Fruit fly (Drosophila melanogaster) whole organism, embryonic: Measurements from ENCODE around the gene mthl11.

Source experiments
- Ada2b ChIP-seq: fragments of 200-800 bp; sonication (Bioruptor generic); IDR thresholded peaks from 2 replicates; pipeline ENCODE4 v1.3.6; 2022; ENCODE audit warnings: missing biosample characterization, missing genetic modification characterization
- Adf1 ChIP-seq: fragments of 200-800 bp; sonication (Bioruptor generic); IDR thresholded peaks from 2 replicates; pipeline ENCODE4 v1.3.6; 2022; ENCODE audit warnings: missing biosample characterization, missing genetic modification characterization
- CG10321 ChIP-seq: fragments of 200-800 bp; sonication (Bioruptor generic); IDR thresholded peaks from 2 replicates; pipeline ENCODE4 v1.3.6; 2022; ENCODE audit warnings: missing biosample characterization, missing genetic modification characterization
- CG10431 ChIP-seq: fragments of 200-800 bp; sonication (Bioruptor generic); optimal IDR thresholded peaks from 3 replicates; lab custom pipeline; 2018; ENCODE audit warnings: missing biosample characterization, mild to moderate bottlenecking, missing genetic modification characterization
- CG10543 ChIP-seq: fragments of 200-800 bp; sonication (Bioruptor generic); optimal IDR thresholded peaks from 3 replicates; lab custom pipeline; 2017; ENCODE audit warnings: missing biosample characterization, mild to moderate bottlenecking, missing genetic modification characterization, moderate library complexity
- CG11085 ChIP-seq: fragments of 200-800 bp; sonication (Bioruptor generic); IDR thresholded peaks from 2 replicates; pipeline ENCODE4 v1.3.6; 2022; ENCODE audit warnings: missing biosample characterization, missing genetic modification characterization
- CG11456 ChIP-seq: fragments of 200-800 bp; sonication (Bioruptor generic); IDR thresholded peaks from 3 replicates; pipeline ENCODE4 v1.3.6; 2022; ENCODE audit warnings: missing biosample characterization, missing genetic modification characterization
- CG11504 ChIP-seq: fragments of 200-800 bp; sonication (Bioruptor generic); optimal IDR thresholded peaks from 3 replicates; lab custom pipeline; 2019; ENCODE audit warnings: missing biosample characterization, mild to moderate bottlenecking, missing genetic modification characterization, moderate library complexity
- CG11560 ChIP-seq: fragments of 200-800 bp; sonication (Bioruptor generic); IDR thresholded peaks from 3 replicates; pipeline ENCODE4 v1.3.6; 2022; ENCODE audit warnings: missing biosample characterization, missing genetic modification characterization
- CG13424 ChIP-seq: fragments of 200-800 bp; sonication (Bioruptor generic); optimal IDR thresholded peaks from 2 replicates; lab custom pipeline; 2019; ENCODE audit warnings: missing biosample characterization, mild to moderate bottlenecking, missing genetic modification characterization, moderate library complexity
- CG14860 ChIP-seq: fragments of 200-800 bp; sonication (Bioruptor generic); IDR thresholded peaks from 3 replicates; pipeline ENCODE4 v1.3.6; 2022; ENCODE audit warnings: missing biosample characterization, missing genetic modification characterization; ENCODE audit not compliant: partially characterized antibody
- CG17186 ChIP-seq: fragments of 200-800 bp; sonication (Bioruptor generic); optimal IDR thresholded peaks from 3 replicates; lab custom pipeline; 2017; ENCODE audit warnings: missing biosample characterization, missing genetic modification reagents, missing genetic modification characterization
- CG17328 ChIP-seq: fragments of 200-800 bp; sonication (Bioruptor generic); IDR thresholded peaks from 2 replicates; pipeline ENCODE4 v1.3.6; 2022; ENCODE audit warnings: missing biosample characterization, missing genetic modification characterization
- CG18262 ChIP-seq: fragments of 200-800 bp; optimal IDR thresholded peaks from 3 replicates; lab custom pipeline; 2019; ENCODE audit warnings: missing biosample characterization, mild to moderate bottlenecking, missing genetic modification characterization, moderate library complexity
- CG2712 ChIP-seq: fragments of 200-800 bp; optimal IDR thresholded peaks from 3 replicates; lab custom pipeline; 2019; ENCODE audit warnings: missing biosample characterization, mild to moderate bottlenecking, missing genetic modification characterization, moderate library complexity
- CG32532 ChIP-seq: fragments of 200-800 bp; sonication (Bioruptor generic); IDR thresholded peaks from 2 replicates; pipeline ENCODE4 v1.3.6; 2022; ENCODE audit warnings: missing biosample characterization, missing genetic modification characterization
- CG6813 ChIP-seq: fragments of 200-800 bp; sonication (Bioruptor generic); optimal IDR thresholded peaks from 2 replicates; lab custom pipeline; 2017; ENCODE audit warnings: missing biosample characterization, missing genetic modification characterization, mild to moderate bottlenecking, moderate library complexity, missing genetic modification reagents
- CG8089 ChIP-seq: fragments of 200-800 bp; sonication (Bioruptor generic); optimal IDR thresholded peaks from 3 replicates; lab custom pipeline; 2016; ENCODE audit warnings: missing biosample characterization, missing genetic modification characterization
- CG8388 ChIP-seq: fragments of 200-800 bp; sonication (Bioruptor generic); optimal IDR thresholded peaks from 2 replicates; lab custom pipeline; 2019; ENCODE audit warnings: missing biosample characterization, mild to moderate bottlenecking, missing genetic modification characterization, moderate library complexity
- CG8478 ChIP-seq: fragments of >200 bp; optimal IDR thresholded peaks from 2 replicates; lab custom pipeline; 2018
- CG8924 ChIP-seq: fragments of 200-800 bp; optimal IDR thresholded peaks from 3 replicates; lab custom pipeline; 2019; ENCODE audit warnings: missing biosample characterization, mild to moderate bottlenecking, missing genetic modification characterization, moderate library complexity
- CG8944 ChIP-seq: fragments of 200-800 bp; sonication (Bioruptor generic); optimal IDR thresholded peaks from 3 replicates; lab custom pipeline; 2016; ENCODE audit warnings: missing biosample characterization, missing genetic modification characterization
- CG9876 ChIP-seq: fragments of 200-800 bp; sonication (Bioruptor generic); optimal IDR thresholded peaks from 2 replicates; lab custom pipeline; 2016; ENCODE audit warnings: missing biosample characterization, missing genetic modification characterization
- D19B ChIP-seq: fragments of 200-800 bp; sonication (Bioruptor generic); optimal IDR thresholded peaks from 2 replicates; lab custom pipeline; 2017; ENCODE audit warnings: missing biosample characterization, mild to moderate bottlenecking, missing genetic modification characterization
- Dll ChIP-seq: fragments of 200-800 bp; sonication (Bioruptor generic); IDR thresholded peaks from 4 replicates; pipeline ENCODE4 v1.3.6; 2022; ENCODE audit warnings: missing biosample characterization, missing genetic modification characterization; ENCODE audit not compliant: partially characterized antibody
- H15 ChIP-seq: fragments of 200-800 bp; sonication (Bioruptor generic); IDR thresholded peaks from 3 replicates; pipeline ENCODE4 v1.3.6; 2022; ENCODE audit warnings: missing biosample characterization, missing genetic modification characterization
- Hand ChIP-seq: fragments of 200-800 bp; sonication (Bioruptor generic); optimal IDR thresholded peaks from 2 replicates; lab custom pipeline; 2017; ENCODE audit warnings: mild to moderate bottlenecking, missing biosample characterization, missing genetic modification reagents, missing genetic modification characterization
- Lpt ChIP-seq: fragments of >200 bp; optimal IDR thresholded peaks from 2 replicates; lab custom pipeline; 2018; ENCODE audit warnings: missing biosample characterization, missing genetic modification characterization
- Meics ChIP-seq: fragments of 200-800 bp; sonication (Bioruptor generic); optimal IDR thresholded peaks from 2 replicates; lab custom pipeline; 2017; ENCODE audit warnings: missing biosample characterization, mild to moderate bottlenecking, missing genetic modification characterization
- NK7.1 ChIP-seq: fragments of 200-800 bp; sonication (Bioruptor generic); optimal IDR thresholded peaks from 3 replicates; lab custom pipeline; 2016; ENCODE audit warnings: missing biosample characterization, missing genetic modification characterization
- Spps ChIP-seq: fragments of 200-800 bp; sonication (Bioruptor generic); optimal IDR thresholded peaks from 2 replicates; lab custom pipeline; 2018; ENCODE audit warnings: missing biosample characterization, mild to moderate bottlenecking, missing genetic modification characterization
- Sry-β ChIP-seq: fragments of 200-800 bp; sonication (Bioruptor generic); optimal IDR thresholded peaks from 2 replicates; lab custom pipeline; 2018; ENCODE audit warnings: missing biosample characterization, mild to moderate bottlenecking, missing genetic modification characterization, moderate library complexity
- Taf1 ChIP-seq: fragments of 200-800 bp; sonication (Bioruptor generic); IDR thresholded peaks from 2 replicates; pipeline ENCODE4 v1.3.6; 2022; ENCODE audit warnings: missing biosample characterization, missing genetic modification characterization
- ab ChIP-seq: fragments of 200-800 bp; sonication (Bioruptor generic); optimal IDR thresholded peaks from 2 replicates; lab custom pipeline; 2016; ENCODE audit warnings: missing biosample characterization, missing genetic modification characterization
- ac ChIP-seq: fragments of 200-800 bp; sonication (Bioruptor generic); optimal IDR thresholded peaks from 3 replicates; lab custom pipeline; 2017; ENCODE audit warnings: missing biosample characterization, mild to moderate bottlenecking, missing genetic modification characterization
- ara ChIP-seq: fragments of 200-800 bp; sonication (Bioruptor generic); IDR thresholded peaks from 2 replicates; pipeline ENCODE4 v1.3.6; 2022; ENCODE audit warnings: missing biosample characterization, missing genetic modification characterization
- chn ChIP-seq: fragments of 200-800 bp; sonication (Bioruptor generic); optimal IDR thresholded peaks from 2 replicates; lab custom pipeline; 2016; ENCODE audit warnings: missing biosample characterization, missing genetic modification characterization
- disco-r ChIP-seq: fragments of 200-800 bp; sonication (Bioruptor generic); optimal IDR thresholded peaks from 2 replicates; lab custom pipeline; 2016; ENCODE audit warnings: missing biosample characterization, missing genetic modification characterization
- dpn ChIP-seq, 2 experiments: fragments of 200-800 bp; sonication (Bioruptor generic); optimal IDR thresholded peaks; 3 replicates each; lab custom pipeline; 2016; ENCODE audit warnings: missing biosample characterization in 2 of 2, missing genetic modification characterization in 2 of 2
- gsb-n ChIP-seq: fragments of 200-800 bp; sonication (Bioruptor generic); optimal IDR thresholded peaks from 3 replicates; lab custom pipeline; 2018; ENCODE audit warnings: missing biosample characterization, mild to moderate bottlenecking, missing genetic modification characterization
- hkb ChIP-seq, 2 experiments: fragments of 200-800 bp in 1 of 2; fragments of >200 bp in 1 of 2; sonication (Bioruptor generic) in 1 of 2; IDR thresholded peaks in 1 of 2; optimal IDR thresholded peaks in 1 of 2; 2 replicates each; pipeline versions ENCODE4 v1.3.6 to Lab custom; 2017 to 2022; ENCODE audit warnings: missing biosample characterization in 1 of 2, missing genetic modification characterization in 1 of 2
- inv ChIP-seq: fragments of 200-800 bp; sonication (Bioruptor generic); IDR thresholded peaks from 2 replicates; pipeline ENCODE4 v1.3.6; 2022; ENCODE audit warnings: missing biosample characterization, missing genetic modification characterization; ENCODE audit not compliant: partially characterized antibody
- jigr1 ChIP-seq: fragments of 200-800 bp; sonication (Bioruptor generic); IDR thresholded peaks from 3 replicates; pipeline ENCODE4 v1.3.6; 2022; ENCODE audit warnings: missing biosample characterization, missing genetic modification characterization
- nerfin-1 ChIP-seq: fragments of 200-800 bp; sonication (Bioruptor generic); optimal IDR thresholded peaks from 3 replicates; lab custom pipeline; 2019; ENCODE audit warnings: missing biosample characterization, mild to moderate bottlenecking, missing genetic modification characterization, moderate library complexity
- pita ChIP-seq: fragments of 200-800 bp; sonication (Bioruptor generic); optimal IDR thresholded peaks from 2 replicates; lab custom pipeline; 2017; ENCODE audit warnings: missing biosample characterization, mild to moderate bottlenecking, missing genetic modification characterization
- sens-2 ChIP-seq: fragments of 200-800 bp; sonication (Bioruptor generic); IDR thresholded peaks from 2 replicates; pipeline ENCODE4 v1.3.6; 2022; ENCODE audit warnings: missing biosample characterization, missing genetic modification characterization
- sim ChIP-seq: fragments of 200-800 bp; sonication (Bioruptor generic); IDR thresholded peaks from 2 replicates; pipeline ENCODE4 v1.3.6; 2022; ENCODE audit warnings: missing biosample characterization, missing genetic modification characterization
- sob ChIP-seq: fragments of 200-800 bp; sonication (Bioruptor generic); IDR thresholded peaks from 2 replicates; pipeline ENCODE4 v1.3.6; 2022; ENCODE audit warnings: missing biosample characterization, missing genetic modification characterization
- tgo ChIP-seq: fragments of 200-800 bp; sonication (Bioruptor generic); IDR thresholded peaks from 3 replicates; pipeline ENCODE4 v1.3.6; 2022; ENCODE audit warnings: missing biosample characterization, missing genetic modification characterization
- vfl ChIP-seq: fragments of 200-800 bp; sonication (Bioruptor generic); optimal IDR thresholded peaks from 2 replicates; lab custom pipeline; 2016; ENCODE audit warnings: missing biosample characterization, missing genetic modification characterization

The mthl11 gene

DNA sequence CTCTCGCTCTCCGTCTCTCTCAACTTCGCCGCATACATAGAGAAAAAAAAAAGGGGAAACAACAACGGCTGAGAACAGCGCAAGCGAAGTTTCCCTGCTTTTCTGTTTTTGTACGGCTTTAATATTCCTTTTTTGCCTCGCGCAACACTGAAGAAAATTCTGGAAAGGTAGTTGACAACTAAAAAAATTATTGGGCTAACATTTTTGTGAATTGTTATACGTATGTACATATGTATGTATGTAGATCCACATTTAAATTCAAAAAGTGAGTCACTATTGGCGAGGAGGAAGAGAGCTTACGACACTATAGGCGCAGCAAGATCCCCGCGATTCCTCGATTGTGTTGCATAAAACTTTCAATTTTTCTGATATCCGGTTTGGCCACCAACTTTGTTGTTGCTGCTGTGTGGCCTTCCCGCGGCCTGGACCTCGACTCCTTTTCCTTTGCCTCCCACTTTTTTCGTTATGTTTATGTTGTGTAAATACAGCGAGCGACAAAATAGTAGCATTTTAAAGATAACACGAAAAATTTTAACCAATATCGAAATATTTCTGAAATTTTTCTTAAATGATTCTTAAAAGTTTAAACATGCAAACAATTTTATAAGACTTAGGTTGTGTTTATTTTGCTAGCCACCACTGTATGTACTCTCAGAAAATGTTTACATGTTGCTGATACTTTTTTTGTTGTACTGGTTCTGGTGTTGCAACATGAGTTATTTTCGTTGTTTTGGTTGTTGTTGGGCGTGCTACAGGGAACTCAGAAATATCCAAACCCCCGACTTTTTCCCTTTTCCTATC is 44.1 kb upstream of the mthl11 start (continued):
- TF ChIP-seq inv: no peak
- TF ChIP-seq CG17186 (GFP tag; lab: Kevin White, UChicago): no peak
- no peak for TF ChIP-seq pita
- no peak for TF ChIP-seq CG11456 (GFP tag; lab: Robert Waterston, UW)
- no peak for TF ChIP-seq CG17328 (GFP tag; lab: Robert Waterston, UW)
- TF ChIP-seq Spps (tag; lab: Kevin White, UChicago): peak; percentile 60
- no peak for TF ChIP-seq Dll
- no peak for TF ChIP-seq sob
- peak; percentile 65 for TF ChIP-seq Hand (GFP tag; lab: Kevin White, UChicago)
- TF ChIP-seq CG32532: no peak
- no peak for TF ChIP-seq ab
- TF ChIP-seq tgo: no peak
- peak; percentile 68 to 73 for TF ChIP-seq dpn (GFP tag; optimal IDR thresholded peaks at IDR 0.05; lab: Kevin White, UChicago)
- TF ChIP-seq Adf1 (GFP tag; lab: Robert Waterston, UW): no peak
- peak; percentile 46 for TF ChIP-seq CG10543 (GFP tag; lab: Kevin White, UChicago)
- TF ChIP-seq gsb-n (tag; lab: Kevin White, UChicago): peak; percentile 87
- TF ChIP-seq nerfin-1 (tag; lab: Kevin White, UChicago): no peak
- TF ChIP-seq Taf1 (GFP tag; lab: Robert Waterston, UW): no peak
- TF ChIP-seq CG10431 (GFP tag; lab: Kevin White, UChicago): no peak
- no peak for TF ChIP-seq sens-2 (GFP tag; lab: Robert Waterston, UW)
- peak; percentile 66 for TF ChIP-seq chn
- peak; percentile 83 for TF ChIP-seq CG8089 (GFP tag; lab: Kevin White, UChicago)
- peak; percentile 81 for TF ChIP-seq CG6813
- TF ChIP-seq CG8478 (lab: Kevin White, UChicago): no peak
- TF ChIP-seq CG10321 (GFP tag; lab: Robert Waterston, UW): 0 out of 2 replicates have a peak, but pooled peaks have one; percentile 2
- peak; percentile 89 for TF ChIP-seq CG18262
- peak; percentile 34 for TF ChIP-seq vfl
- peak; percentile 48 for TF ChIP-seq ac (GFP tag; lab: Kevin White, UChicago)
- no peak for TF ChIP-seq Lpt
- TF ChIP-seq CG11085 (GFP tag; lab: Robert Waterston, UW): no peak
- no peak for TF ChIP-seq H15 (GFP tag; lab: Robert Waterston, UW)
- TF ChIP-seq Meics: peak; percentile 78
- peak; percentile 98 for TF ChIP-seq CG11504 (tag; lab: Kevin White, UChicago)
- TF ChIP-seq CG8944 (GFP tag; lab: Kevin White, UChicago): peak; percentile 64
- no peak for TF ChIP-seq hkb (optimal IDR thresholded peaks at IDR 0.05; lab: Kevin White, UChicago)
- TF ChIP-seq hkb (GFP tag; IDR thresholded peaks at IDR 0.05; lab: Robert Waterston, UW): no peak
- TF ChIP-seq NK7.1 (GFP tag; lab: Kevin White, UChicago): peak; percentile 72
- peak; percentile 87 for TF ChIP-seq CG2712
- TF ChIP-seq ara (GFP tag; lab: Robert Waterston, UW): no peak
- TF ChIP-seq CG14860 (GFP tag; lab: Robert Waterston, UW): no peak
- TF ChIP-seq CG8924 (tag; lab: Kevin White, UChicago): peak; percentile 83
- TF ChIP-seq CG11560 (tag; lab: Robert Waterston, UW): no peak
- peak; percentile 31 for TF ChIP-seq Sry-β
- peak; percentile 89 for TF ChIP-seq CG8388
- TF ChIP-seq jigr1 (GFP tag; lab: Robert Waterston, UW): no peak
- TF ChIP-seq disco-r (GFP tag; lab: Kevin White, UChicago): peak; percentile 76
- TF ChIP-seq D19B (GFP tag; lab: Kevin White, UChicago): peak; percentile 61
- TF ChIP-seq sim (GFP tag; lab: Robert Waterston, UW): no peak
- peak; percentile 83 for TF ChIP-seq CG13424 (tag; lab: Kevin White, UChicago)
- TF ChIP-seq Ada2b: no peak
- TF ChIP-seq CG9876 (GFP tag; lab: Kevin White, UChicago): peak; percentile 20
